Worm (Caenorhabditis elegans) whole organism, L1 larva: ENCODE results near the gene K10D11.7.
A peak's percentile ranks its signal among the peaks of the same experiment; 100 is the strongest.

Experiments used
- C04F5.9 ChIP-seq: sonication (generic microtip); optimal IDR thresholded peaks from 2 replicates; lab custom pipeline; 2016; ENCODE audit warnings: missing genetic modification characterization, missing compliant biosample characterization
- C34B4.2 ChIP-seq: sonication (generic microtip); optimal IDR thresholded peaks from 2 replicates; lab custom pipeline; 2017; ENCODE audit warnings: mild to moderate bottlenecking, missing genetic modification characterization, missing compliant biosample characterization
- alr-1 ChIP-seq: fragments of 200-800 bp; sonication (Bioruptor generic); optimal IDR thresholded peaks from 2 replicates; lab custom pipeline; 2018; ENCODE audit warnings: borderline replicate concordance, mild to moderate bottlenecking, missing genetic modification characterization, missing compliant biosample characterization
- aly-2 ChIP-seq: fragments of 150-350 bp; optimal IDR thresholded peaks from 2 replicates; lab custom pipeline; 2014; ENCODE audit warnings: missing biosample characterization, missing genetic modification characterization
- ama-1 ChIP-seq: fragments of 150-350 bp; optimal IDR thresholded peaks from 2 replicates; lab custom pipeline; 2014
- blmp-1 ChIP-seq: fragments of 150-350 bp; optimal IDR thresholded peaks from 2 replicates; lab custom pipeline; 2014; ENCODE audit warnings: missing biosample characterization, missing genetic modification characterization
- ceh-8 ChIP-seq: fragments of 200-800 bp; sonication (Bioruptor generic); optimal IDR thresholded peaks from 2 replicates; lab custom pipeline; 2018; ENCODE audit warnings: mild to moderate bottlenecking, missing genetic modification characterization, moderate library complexity, missing compliant biosample characterization
- ceh-88 ChIP-seq: fragments of 200-800 bp; sonication (Bioruptor generic); IDR thresholded peaks from 2 replicates; pipeline ENCODE4 v1.3.6; 2022; ENCODE audit warnings: missing genetic modification characterization, missing compliant biosample characterization
- ceh-90 ChIP-seq: sonication (generic microtip); optimal IDR thresholded peaks from 2 replicates; lab custom pipeline; 2016; ENCODE audit warnings: missing genetic modification characterization, missing compliant biosample characterization
- ces-1 ChIP-seq: fragments of 150-350 bp; optimal IDR thresholded peaks from 2 replicates; lab custom pipeline; 2014; ENCODE audit warnings: missing biosample characterization, missing genetic modification reagents, missing genetic modification characterization
- dsc-1 ChIP-seq: sonication (generic microtip); optimal IDR thresholded peaks from 2 replicates; lab custom pipeline; 2016; ENCODE audit warnings: mild to moderate bottlenecking, missing genetic modification characterization, missing compliant biosample characterization
- efl-1 ChIP-seq, 4 experiments: fragments of 150-350 bp; optimal IDR thresholded peaks in 3 of 4; peaks in 1 of 4; 1 replicate in 1 of 4; 2 replicates in 3 of 4; lab custom pipeline; 2014; ENCODE audit warnings: missing biosample characterization in 2 of 4, missing genetic modification characterization in 2 of 4, missing genetic modification reagents in 2 of 4
- elt-2 ChIP-seq: sonication (generic microtip); optimal IDR thresholded peaks from 2 replicates; lab custom pipeline; 2016; ENCODE audit warnings: missing genetic modification characterization, mild to moderate bottlenecking, inconsistent platforms, missing compliant biosample characterization, missing genetic modification reagents
- ets-5 ChIP-seq: fragments of 200-800 bp; sonication (Bioruptor generic); IDR thresholded peaks from 2 replicates; pipeline ENCODE4 v1.3.6; 2022; ENCODE audit warnings: missing genetic modification characterization, missing compliant biosample characterization
- fkh-10 ChIP-seq: sonication (generic microtip); optimal IDR thresholded peaks from 2 replicates; lab custom pipeline; 2017; ENCODE audit warnings: missing biosample characterization, missing genetic modification reagents, missing genetic modification characterization
- fos-1 ChIP-seq: fragments of 150-350 bp; optimal IDR thresholded peaks from 2 replicates; lab custom pipeline; 2014; ENCODE audit warnings: missing biosample characterization, missing genetic modification characterization
- hlh-4 ChIP-seq: sonication (generic microtip); optimal IDR thresholded peaks from 2 replicates; lab custom pipeline; 2016; ENCODE audit warnings: mild to moderate bottlenecking, missing genetic modification characterization, missing compliant biosample characterization
- hpl-2 ChIP-seq: fragments of 150-350 bp; optimal IDR thresholded peaks from 2 replicates; lab custom pipeline; 2014; ENCODE audit warnings: missing biosample characterization, missing genetic modification reagents, missing genetic modification characterization
- irx-1 ChIP-seq: sonication (generic microtip); optimal IDR thresholded peaks from 2 replicates; lab custom pipeline; 2016; ENCODE audit warnings: missing genetic modification characterization, missing compliant biosample characterization
- jun-1 ChIP-seq: fragments of 150-350 bp; optimal IDR thresholded peaks from 2 replicates; lab custom pipeline; 2014; ENCODE audit warnings: missing biosample characterization, missing genetic modification reagents, missing genetic modification characterization
- lin-13 ChIP-seq: fragments of 150-350 bp; optimal IDR thresholded peaks from 2 replicates; lab custom pipeline; 2014; ENCODE audit warnings: missing biosample characterization, missing genetic modification reagents, missing genetic modification characterization
- lin-15B ChIP-seq: fragments of 150-350 bp; sonication (generic microtip); optimal IDR thresholded peaks from 3 replicates; lab custom pipeline; 2014; ENCODE audit warnings: missing biosample characterization, missing genetic modification characterization
- mep-1 ChIP-seq: fragments of 150-350 bp; optimal IDR thresholded peaks from 2 replicates; lab custom pipeline; 2014; ENCODE audit warnings: missing biosample characterization, missing genetic modification characterization
- nhr-11 ChIP-seq: fragments of 150-350 bp; optimal IDR thresholded peaks from 2 replicates; lab custom pipeline; 2014; ENCODE audit warnings: missing biosample characterization, missing genetic modification characterization
- nhr-237 ChIP-seq: fragments of 150-350 bp; optimal IDR thresholded peaks from 2 replicates; lab custom pipeline; 2014; ENCODE audit warnings: missing biosample characterization, missing genetic modification characterization
- nhr-28 ChIP-seq: fragments of 150-350 bp; optimal IDR thresholded peaks from 2 replicates; lab custom pipeline; 2014; ENCODE audit warnings: missing biosample characterization, missing genetic modification characterization
- nhr-47 ChIP-seq: sonication (generic microtip); optimal IDR thresholded peaks from 2 replicates; lab custom pipeline; 2016; ENCODE audit warnings: mild to moderate bottlenecking, missing genetic modification characterization, moderate library complexity, missing compliant biosample characterization
- nhr-71 ChIP-seq: sonication (generic microtip); optimal IDR thresholded peaks from 2 replicates; lab custom pipeline; 2016; ENCODE audit warnings: mild to moderate bottlenecking, missing genetic modification characterization, moderate library complexity, missing compliant biosample characterization
- nhr-77 ChIP-seq: fragments of 150-350 bp; optimal IDR thresholded peaks from 2 replicates; lab custom pipeline; 2014; ENCODE audit warnings: missing biosample characterization, missing genetic modification characterization
- nhr-84 ChIP-seq: sonication (generic microtip); optimal IDR thresholded peaks from 2 replicates; lab custom pipeline; 2017; ENCODE audit warnings: missing biosample characterization, missing genetic modification characterization
- rnt-1 ChIP-seq: sonication (generic microtip); optimal IDR thresholded peaks from 2 replicates; lab custom pipeline; 2016; ENCODE audit warnings: mild to moderate bottlenecking, missing genetic modification characterization, moderate library complexity, missing compliant biosample characterization
- skn-1 ChIP-seq: fragments of 150-350 bp; optimal IDR thresholded peaks from 2 replicates; lab custom pipeline; 2014; ENCODE audit warnings: missing biosample characterization, missing genetic modification characterization
- snpc-4 ChIP-seq: fragments of 150-350 bp; optimal IDR thresholded peaks from 2 replicates; lab custom pipeline; 2014; ENCODE audit warnings: missing biosample characterization, missing genetic modification characterization
- snu-23 ChIP-seq: sonication (generic microtip); optimal IDR thresholded peaks from 2 replicates; lab custom pipeline; 2016; ENCODE audit warnings: missing genetic modification characterization, missing compliant biosample characterization
- sup-37 ChIP-seq: fragments of 200-800 bp; sonication (Bioruptor generic); optimal IDR thresholded peaks from 2 replicates; lab custom pipeline; 2018; ENCODE audit warnings: mild to moderate bottlenecking, missing genetic modification characterization, missing compliant biosample characterization
- tbx-2 ChIP-seq: sonication (generic microtip); optimal IDR thresholded peaks from 2 replicates; lab custom pipeline; 2016; ENCODE audit warnings: missing genetic modification characterization, missing compliant biosample characterization
- unc-130 ChIP-seq: fragments of 150-350 bp; optimal IDR thresholded peaks from 2 replicates; lab custom pipeline; 2017; ENCODE audit warnings: missing biosample characterization, missing genetic modification characterization, inconsistent platforms
- unc-62 ChIP-seq: fragments of 150-350 bp; optimal IDR thresholded peaks from 2 replicates; lab custom pipeline; 2014; ENCODE audit warnings: missing biosample characterization, missing genetic modification reagents, missing genetic modification characterization
- xbp-1 ChIP-seq: sonication (generic microtip); optimal IDR thresholded peaks from 2 replicates; lab custom pipeline; 2016; ENCODE audit warnings: missing genetic modification characterization, missing compliant biosample characterization

Gene K10D11.7

ce11 chrIV:12965074-12965473, 30.7 kb downstream of the K10D11.7 start, which contains the start of gene dod-22:
dod-22 (plus strand) TSS chrIV:12965374.
- no peak for TF ChIP-seq ets-5
- no peak for TF ChIP-seq snpc-4 (tag; lab: Kevin White, UChicago)

- TF ChIP-seq skn-1 (no peak), alr-1 (no peak), mep-1 (tag; lab: Kevin White, UChicago) (no peak), lin-13 (GFP tag; lab: Kevin White, UChicago) (no peak), efl-1 (optimal IDR thresholded peaks at IDR 0.05; lab: Kevin White, UChicago) (no peak), efl-1 (GFP tag; optimal IDR thresholded peaks at IDR 0.05 in 1 of 2; lab: Kevin White, UChicago) (peak in 1 of 2 experiments; percentile 15), elt-2 (tag; lab: Kevin White, UChicago) (peak; percentile 74), C04F5.9 (tag; lab: Kevin White, UChicago) (no peak), sup-37 (GFP tag; lab: Kevin White, UChicago) (no peak), hpl-2 (no peak), nhr-47 (tag; lab: Kevin White, UChicago) (no peak), ceh-8 (GFP tag; lab: Kevin White, UChicago) (no peak)
These were observed 31.1 kb downstream of the K10D11.7 start for ce11 chrIV:12964648-12965047.

- TF ChIP-seq ceh-8 (GFP tag; lab: Kevin White, UChicago) (no peak), elt-2 (tag; lab: Kevin White, UChicago) (peak; percentile 65), nhr-28 (tag; lab: Kevin White, UChicago) (no peak)
- TF ChIP-seq, all 84 proteins: peak for 1
These were observed 33.2 kb downstream of the K10D11.7 start, which contains the start of gene F55G11.8 for ce11 chrIV:12962564-12962963. F55G11.8 (plus strand) TSS chrIV:12962808.

- TF ChIP-seq efl-1 (optimal IDR thresholded peaks at IDR 0.05; lab: Kevin White, UChicago) (no peak), efl-1 (GFP tag; optimal IDR thresholded peaks at IDR 0.05 in 1 of 2; lab: Kevin White, UChicago) (peak in 1 of 2 experiments; percentile 56), nhr-237 (tag; lab: Kevin White, UChicago) (no peak), C34B4.2 (tag; lab: Kevin White, UChicago) (no peak), ceh-90 (no peak)
These were observed 35.6 kb downstream of the K10D11.7 start, which contains the start of gene F55G11.7 for ce11 chrIV:12960136-12960535. F55G11.7 (plus strand) TSS chrIV:12960436.

- TF ChIP-seq ceh-8 (GFP tag; lab: Kevin White, UChicago) = no peak
- TF ChIP-seq blmp-1 (tag; lab: Kevin White, UChicago) = no peak
- TF ChIP-seq irx-1 (tag; lab: Kevin White, UChicago) = no peak
- no peak for TF ChIP-seq fkh-10 (GFP tag; lab: Kevin White, UChicago)
- TF ChIP-seq tbx-2 (tag; lab: Kevin White, UChicago) = no peak
- no peak for TF ChIP-seq nhr-47 (tag; lab: Kevin White, UChicago)
- no peak for TF ChIP-seq rnt-1 (tag; lab: Kevin White, UChicago)
- TF ChIP-seq snu-23 (GFP tag; lab: Kevin White, UChicago) = no peak
- no peak for TF ChIP-seq lin-13 (GFP tag; lab: Kevin White, UChicago)
- no peak for TF ChIP-seq nhr-71 (tag; lab: Kevin White, UChicago)
These were observed 38.1 kb downstream of the K10D11.7 start, which contains the start of gene F55G11.6 for ce11 chrIV:12957730-12958129. F55G11.6 (plus strand) TSS chrIV:12958030.

- TF ChIP-seq ces-1 (no peak), hlh-4 (no peak), ets-5 (no peak), nhr-11 (tag; lab: Kevin White, UChicago) (no peak), aly-2 (tag; lab: Kevin White, UChicago) (no peak)
- TF ChIP-seq, all 84 proteins: peak for 0
These were observed 47.3 kb downstream of the K10D11.7 start, which contains the start of gene F55G11.10 for ce11 chrIV:12948470-12948869. F55G11.10 (plus strand) TSS chrIV:12948770.

- TF ChIP-seq lin-13 (GFP tag; lab: Kevin White, UChicago) (no peak), ets-5 (no peak), tbx-2 (tag; lab: Kevin White, UChicago) (no peak), jun-1 (tag; lab: Kevin White, UChicago) (no peak), xbp-1 (tag; lab: Kevin White, UChicago) (no peak), nhr-84 (tag; lab: Kevin White, UChicago) (no peak), lin-15B (tag; lab: Kevin White, UChicago) (no peak), unc-62 (GFP tag; lab: Kevin White, UChicago) (no peak), nhr-77 (tag; lab: Kevin White, UChicago) (no peak), mep-1 (tag; lab: Kevin White, UChicago) (no peak), dsc-1 (tag; lab: Kevin White, UChicago) (no peak), alr-1 (no peak), unc-130 (no peak), ama-1 (no peak), ceh-88 (no peak), fos-1 (tag; lab: Kevin White, UChicago) (no peak)
These were observed 49.3 kb downstream of the K10D11.7 start, which contains the start of gene F55G11.1 for ce11 chrIV:12946488-12946887. F55G11.1 (minus strand) TSS chrIV:12946588.
